Worm (Caenorhabditis elegans) whole organism, mixed stage, embryonic: ENCODE measurements around the gene C01G10.14.

ENCODE experiments used
- M03D4.4 ChIP-seq: sonication (generic microtip); optimal IDR thresholded peaks from 2 replicates; lab custom pipeline; 2017; ENCODE audit warnings: mild to moderate bottlenecking, missing genetic modification characterization, missing compliant biosample characterization
- bed-3 ChIP-seq: fragments of 200-800 bp; sonication (Bioruptor generic); optimal IDR thresholded peaks from 3 replicates; lab custom pipeline; 2018; ENCODE audit warnings: mild to moderate bottlenecking, missing genetic modification characterization, moderate library complexity, missing compliant biosample characterization
- blmp-1 ChIP-seq: fragments of 150-350 bp; optimal IDR thresholded peaks from 2 replicates; lab custom pipeline; 2014; ENCODE audit warnings: missing biosample characterization, missing genetic modification characterization
- ceh-39 ChIP-seq: fragments of 150-350 bp; optimal IDR thresholded peaks from 2 replicates; lab custom pipeline; 2014; ENCODE audit warnings: missing biosample characterization, missing genetic modification characterization
- ceh-43 ChIP-seq: fragments of 200-800 bp; sonication (Bioruptor generic); optimal IDR thresholded peaks from 2 replicates; lab custom pipeline; 2018; ENCODE audit warnings: mild to moderate bottlenecking, missing genetic modification characterization, moderate library complexity, missing compliant biosample characterization
- ceh-83 ChIP-seq: fragments of 200-800 bp; sonication (Bioruptor generic); optimal IDR thresholded peaks from 2 replicates; lab custom pipeline; 2018; ENCODE audit warnings: mild to moderate bottlenecking, missing genetic modification characterization, missing compliant biosample characterization
- ces-1 ChIP-seq: fragments of 150-350 bp; optimal IDR thresholded peaks from 2 replicates; lab custom pipeline; 2014; ENCODE audit warnings: missing biosample characterization, missing genetic modification reagents, missing genetic modification characterization
- cnd-1 ChIP-seq: fragments of 200-800 bp; sonication (Bioruptor generic); optimal IDR thresholded peaks from 2 replicates; lab custom pipeline; 2018; ENCODE audit warnings: mild to moderate bottlenecking, missing genetic modification characterization, missing compliant biosample characterization
- drap-1 ChIP-seq: fragments of 200-800 bp; sonication (Bioruptor generic); optimal IDR thresholded peaks from 3 replicates; lab custom pipeline; 2018; ENCODE audit warnings: mild to moderate bottlenecking, missing genetic modification characterization, missing compliant biosample characterization
- elt-1 ChIP-seq: sonication (generic microtip); optimal IDR thresholded peaks from 2 replicates; lab custom pipeline; 2017; ENCODE audit warnings: missing genetic modification characterization, mild to moderate bottlenecking, missing compliant biosample characterization, antibody characterized with exemption, moderate library complexity, borderline replicate concordance; ENCODE audit not compliant: insufficient read depth
- elt-3 ChIP-seq: fragments of 150-350 bp; optimal IDR thresholded peaks from 2 replicates; lab custom pipeline; 2014; ENCODE audit warnings: missing biosample characterization, missing genetic modification characterization
- flh-1 ChIP-seq: fragments of 200-800 bp; sonication (Bioruptor generic); optimal IDR thresholded peaks from 2 replicates; lab custom pipeline; 2018; ENCODE audit warnings: mild to moderate bottlenecking, missing genetic modification characterization, moderate library complexity, missing compliant biosample characterization
- ham-2 ChIP-seq: fragments of 200-800 bp; sonication (Bioruptor generic); optimal IDR thresholded peaks from 2 replicates; lab custom pipeline; 2018; ENCODE audit warnings: mild to moderate bottlenecking, missing genetic modification characterization, missing compliant biosample characterization
- hlh-1 ChIP-seq: fragments of 150-350 bp; optimal IDR thresholded peaks from 2 replicates; lab custom pipeline; 2014; ENCODE audit warnings: missing biosample characterization, missing genetic modification reagents, missing genetic modification characterization
- lin-13 ChIP-seq: fragments of 150-350 bp; optimal IDR thresholded peaks from 2 replicates; lab custom pipeline; 2014; ENCODE audit warnings: missing biosample characterization, missing genetic modification characterization
- lin-32 ChIP-seq: fragments of 200-800 bp; sonication (Bioruptor generic); optimal IDR thresholded peaks from 2 replicates; lab custom pipeline; 2018; ENCODE audit warnings: mild to moderate bottlenecking, missing genetic modification characterization, missing compliant biosample characterization
- lsy-2 ChIP-seq: fragments of 150-350 bp; optimal IDR thresholded peaks from 2 replicates; lab custom pipeline; 2014; ENCODE audit warnings: missing biosample characterization, missing genetic modification characterization
- mab-5 ChIP-seq: fragments of 150-350 bp; optimal IDR thresholded peaks from 2 replicates; lab custom pipeline; 2014; ENCODE audit warnings: missing biosample characterization, missing genetic modification characterization
- mep-1 ChIP-seq: fragments of 150-350 bp; optimal IDR thresholded peaks from 2 replicates; lab custom pipeline; 2017; ENCODE audit warnings: missing biosample characterization, missing genetic modification reagents, missing genetic modification characterization, inconsistent platforms
- mls-2 ChIP-seq: sonication (generic microtip); optimal IDR thresholded peaks from 2 replicates; lab custom pipeline; 2016; ENCODE audit warnings: mild to moderate bottlenecking, missing genetic modification characterization, moderate library complexity, missing compliant biosample characterization
- nhr-12 ChIP-seq: fragments of 150-350 bp; optimal IDR thresholded peaks from 2 replicates; lab custom pipeline; 2014; ENCODE audit warnings: missing biosample characterization, missing genetic modification characterization
- nhr-2 ChIP-seq: fragments of 150-350 bp; optimal IDR thresholded peaks from 2 replicates; lab custom pipeline; 2014; ENCODE audit warnings: missing biosample characterization, missing genetic modification characterization
- nhr-237 ChIP-seq: fragments of 150-350 bp; optimal IDR thresholded peaks from 2 replicates; lab custom pipeline; 2014; ENCODE audit warnings: missing biosample characterization, missing genetic modification characterization
- nhr-28 ChIP-seq: fragments of 150-350 bp; optimal IDR thresholded peaks from 2 replicates; lab custom pipeline; 2014; ENCODE audit warnings: missing biosample characterization, missing genetic modification characterization
- pha-4 ChIP-seq: fragments of 150-350 bp; optimal IDR thresholded peaks from 2 replicates; lab custom pipeline; 2018; ENCODE audit warnings: missing biosample characterization, missing genetic modification reagents, missing genetic modification characterization
- sem-2 ChIP-seq: fragments of 200-800 bp; sonication (Bioruptor generic); optimal IDR thresholded peaks from 2 replicates; lab custom pipeline; 2018; ENCODE audit warnings: mild to moderate bottlenecking, missing genetic modification characterization, missing compliant biosample characterization
- snpc-4 ChIP-seq: fragments of 150-350 bp; optimal IDR thresholded peaks from 2 replicates; lab custom pipeline; 2014; ENCODE audit warnings: missing biosample characterization, missing genetic modification characterization
- sptf-1 ChIP-seq: sonication (generic microtip); optimal IDR thresholded peaks from 2 replicates; lab custom pipeline; 2017; ENCODE audit warnings: mild to moderate bottlenecking, missing genetic modification characterization, moderate library complexity, missing compliant biosample characterization
- tbx-8 ChIP-seq: fragments of 200-800 bp; sonication (Bioruptor generic); optimal IDR thresholded peaks from 2 replicates; lab custom pipeline; 2018; ENCODE audit warnings: mild to moderate bottlenecking, missing genetic modification characterization, moderate library complexity, missing compliant biosample characterization
- unc-120 ChIP-seq: sonication (generic microtip); optimal IDR thresholded peaks from 2 replicates; lab custom pipeline; 2017; ENCODE audit warnings: missing genetic modification characterization, missing compliant biosample characterization; ENCODE audit not compliant: poor library complexity, severe bottlenecking
- unc-39 ChIP-seq: fragments of 150-350 bp; optimal IDR thresholded peaks from 2 replicates; lab custom pipeline; 2014; ENCODE audit warnings: missing biosample characterization, missing genetic modification characterization
- unc-62 ChIP-seq: fragments of 150-350 bp; optimal IDR thresholded peaks from 2 replicates; lab custom pipeline; 2014; ENCODE audit warnings: missing biosample characterization, missing genetic modification reagents, missing genetic modification characterization
- zip-8 ChIP-seq: fragments of 150-350 bp; optimal IDR thresholded peaks from 2 replicates; lab custom pipeline; 2014; ENCODE audit warnings: missing biosample characterization, missing genetic modification characterization
- ztf-11 ChIP-seq: fragments of 150-350 bp; optimal IDR thresholded peaks from 2 replicates; lab custom pipeline; 2014; ENCODE audit warnings: missing biosample characterization, missing genetic modification characterization

C01G10.14 gene

DNA sequence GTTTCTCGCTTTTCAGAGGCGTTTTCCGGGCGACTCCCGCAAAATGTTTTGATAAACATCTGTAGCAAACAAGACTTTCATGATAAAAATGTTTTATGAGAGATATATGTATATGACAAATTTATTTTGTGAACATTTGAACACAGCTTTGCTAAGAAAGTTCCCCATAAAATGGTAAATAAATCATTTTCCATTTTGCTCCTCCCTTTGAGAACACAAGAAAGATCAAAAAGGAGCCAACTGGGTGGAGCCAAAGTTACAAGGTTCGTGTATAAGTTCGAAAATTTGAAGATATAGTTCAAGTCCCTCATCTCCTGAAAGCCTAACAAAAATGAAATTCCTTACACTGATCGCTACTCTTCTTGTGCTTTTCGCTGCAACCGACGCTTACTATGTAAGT is 15.3 kb downstream of the C01G10.14 start, which contains the start of gene C01G10.17:
TSS of gene C01G10.17 (plus strand) at position 301 of the 400 bp plus-strand sequence.
- no peak for TF ChIP-seq lin-13
- no peak for TF ChIP-seq unc-62 (GFP tag; lab: Kevin White, UChicago)
- TF ChIP-seq pha-4 (tag; lab: Kevin White, UChicago), result no peak
- no peak for TF ChIP-seq cnd-1 (tag; lab: Kevin White, UChicago)
- no peak for TF ChIP-seq sptf-1 (tag; lab: Kevin White, UChicago)
- TF ChIP-seq M03D4.4, result no peak
- no peak for TF ChIP-seq flh-1 (GFP tag; lab: Kevin White, UChicago)
- no peak for TF ChIP-seq bed-3 (GFP tag; lab: Kevin White, UChicago)
- TF ChIP-seq lsy-2 (tag; lab: Kevin White, UChicago), result no peak
- no peak for TF ChIP-seq blmp-1 (tag; lab: Kevin White, UChicago)
- no peak for TF ChIP-seq ceh-83 (GFP tag; lab: Kevin White, UChicago)
- no peak for TF ChIP-seq sem-2 (GFP tag; lab: Kevin White, UChicago)
- TF ChIP-seq nhr-12, result no peak
- no peak for TF ChIP-seq elt-3
- TF ChIP-seq elt-1 (tag; lab: Kevin White, UChicago), result no peak
- TF ChIP-seq ham-2 (GFP tag; lab: Kevin White, UChicago), result no peak
- no peak for TF ChIP-seq lin-32 (GFP tag; lab: Kevin White, UChicago)
- TF ChIP-seq drap-1 (GFP tag; lab: Kevin White, UChicago), result no peak
- no peak for TF ChIP-seq ceh-43 (GFP tag; lab: Kevin White, UChicago)

DNA sequence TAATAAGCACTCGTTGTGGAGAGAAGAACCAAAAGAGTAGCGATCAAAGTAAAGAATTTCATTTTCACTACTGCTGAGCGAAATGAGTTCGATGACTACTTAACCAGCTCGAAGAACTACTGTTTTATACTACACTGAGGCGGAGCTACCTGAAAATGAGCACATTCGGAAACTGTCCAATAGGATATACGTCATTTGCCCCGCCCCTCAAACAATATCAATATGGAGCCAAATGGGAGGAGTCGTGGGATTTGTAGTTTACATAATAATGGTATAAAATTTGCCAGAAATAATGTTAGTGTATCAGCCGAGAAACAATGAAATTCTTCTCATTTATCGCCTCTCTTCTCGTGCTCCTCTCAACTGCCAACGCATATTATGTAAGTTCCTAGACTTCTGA is 16.3 kb downstream of the C01G10.14 start, which contains the start of the genes C01G10.5 and C01G10.4:
TSS of gene C01G10.5 (minus strand) at position 101 of the 400 bp plus-strand sequence.
TSS of gene C01G10.4 (plus strand) at position 303 of the 400 bp plus-strand sequence.
- no peak for TF ChIP-seq blmp-1 (tag; lab: Kevin White, UChicago)
- no peak for TF ChIP-seq pha-4 (tag; lab: Kevin White, UChicago)
- TF ChIP-seq ham-2 (GFP tag; lab: Kevin White, UChicago), result no peak
- TF ChIP-seq elt-1 (tag; lab: Kevin White, UChicago), result no peak
- no peak for TF ChIP-seq sem-2 (GFP tag; lab: Kevin White, UChicago)
- TF ChIP-seq tbx-8, result no peak
- no peak for TF ChIP-seq elt-3
- no peak for TF ChIP-seq ceh-43 (GFP tag; lab: Kevin White, UChicago)
- TF ChIP-seq zip-8 (tag; lab: Kevin White, UChicago), result no peak
- TF ChIP-seq lin-32 (GFP tag; lab: Kevin White, UChicago), result no peak
- TF ChIP-seq, all 35 proteins: peak for 0

ce11 chrV:15088613-15089012 is 17.1 kb downstream of the C01G10.14 start, which contains the start of gene C01G10.18:
C01G10.18 (minus strand) TSS chrV:15088713.
- TF ChIP-seq ceh-43 (GFP tag; lab: Kevin White, UChicago) (no peak), elt-1 (tag; lab: Kevin White, UChicago) (no peak), nhr-12 (no peak), mls-2 (tag; lab: Kevin White, UChicago) (no peak), nhr-2 (no peak), snpc-4 (tag; lab: Kevin White, UChicago) (no peak), zip-8 (tag; lab: Kevin White, UChicago) (no peak), pha-4 (tag; lab: Kevin White, UChicago) (no peak), unc-120 (tag; lab: Kevin White, UChicago) (no peak), lin-32 (GFP tag; lab: Kevin White, UChicago) (no peak)
- TF ChIP-seq, all 35 proteins: peak for 0

ce11 chrV:15087207-15087706 is 18.5 kb downstream of the C01G10.14 start, which contains the start of the genes C01G10.15 and C01G10.6:
C01G10.15 (minus strand) TSS chrV:15087307.
C01G10.6 (plus strand) TSS chrV:15087656.
- TF ChIP-seq elt-3 (no peak), sem-2 (GFP tag; lab: Kevin White, UChicago) (no peak), zip-8 (tag; lab: Kevin White, UChicago) (no peak)

- peak; percentile 73 for TF ChIP-seq lsy-2 (tag; lab: Kevin White, UChicago)
- no peak for TF ChIP-seq snpc-4 (tag; lab: Kevin White, UChicago)
- TF ChIP-seq pha-4 (tag; lab: Kevin White, UChicago), result peak; percentile 46
- TF ChIP-seq sptf-1 (tag; lab: Kevin White, UChicago), result peak; percentile 70
- TF ChIP-seq drap-1 (GFP tag; lab: Kevin White, UChicago), result peak; percentile 70
- TF ChIP-seq mab-5 (tag; lab: Kevin White, UChicago), result peak; percentile 61
- TF ChIP-seq elt-1 (tag; lab: Kevin White, UChicago), result no peak
- TF ChIP-seq bed-3 (GFP tag; lab: Kevin White, UChicago), result no peak
- TF ChIP-seq nhr-2, result no peak
- TF ChIP-seq tbx-8, result no peak
- no peak for TF ChIP-seq ztf-11 (tag; lab: Kevin White, UChicago)
- TF ChIP-seq nhr-28 (tag; lab: Kevin White, UChicago), result no peak
- TF ChIP-seq sem-2 (GFP tag; lab: Kevin White, UChicago), result no peak
- peak; percentile 39 for TF ChIP-seq mls-2 (tag; lab: Kevin White, UChicago)
- peak; percentile 97 for TF ChIP-seq ces-1
- TF ChIP-seq cnd-1 (tag; lab: Kevin White, UChicago), result no peak
- TF ChIP-seq hlh-1 (tag; lab: Kevin White, UChicago), result peak; percentile 2
- no peak for TF ChIP-seq zip-8 (tag; lab: Kevin White, UChicago)
- no peak for TF ChIP-seq unc-120 (tag; lab: Kevin White, UChicago)
- TF ChIP-seq ceh-43 (GFP tag; lab: Kevin White, UChicago), result peak; percentile 70
- peak; percentile 90 for TF ChIP-seq nhr-237 (tag; lab: Kevin White, UChicago)
- TF ChIP-seq elt-3, result no peak
- peak; percentile 73 for TF ChIP-seq ceh-39 (tag; lab: Kevin White, UChicago)
- TF ChIP-seq unc-39 (tag; lab: Kevin White, UChicago), result no peak
- no peak for TF ChIP-seq ham-2 (GFP tag; lab: Kevin White, UChicago)
- TF ChIP-seq flh-1 (GFP tag; lab: Kevin White, UChicago), result no peak
- no peak for TF ChIP-seq blmp-1 (tag; lab: Kevin White, UChicago)
- TF ChIP-seq lin-13, result peak; percentile 44
- no peak for TF ChIP-seq ceh-83 (GFP tag; lab: Kevin White, UChicago)
- peak; percentile 87 for TF ChIP-seq mep-1 (tag; lab: Kevin White, UChicago)
- TF ChIP-seq M03D4.4, result peak; percentile 44
Observed at ce11 chrV:15085335-15085800, 20.4 kb downstream of the C01G10.14 start, which contains the start of the genes ahsa-1 and C01G10.7. ahsa-1 (minus strand) TSS chrV:15085385. C01G10.7 (plus strand) TSS chrV:15085747.
